Worm (Caenorhabditis elegans) whole organism, late embryonic: ENCODE results near the gene cyp-35A3.

Experiments
- T23F11.4 ChIP-seq: fragments of 200-800 bp; sonication (Bioruptor generic); optimal IDR thresholded peaks from 2 replicates; lab custom pipeline; 2018; ENCODE audit warnings: mild to moderate bottlenecking, missing genetic modification characterization, missing compliant biosample characterization
- ama-1 ChIP-seq: fragments of 150-350 bp; optimal IDR thresholded peaks from 2 replicates; lab custom pipeline; 2014
- ceh-45 ChIP-seq: fragments of 200-800 bp; sonication (Bioruptor generic); IDR thresholded peaks from 2 replicates; pipeline ENCODE4 v1.3.6; 2022; ENCODE audit warnings: missing genetic modification reagents, missing genetic modification characterization, missing compliant biosample characterization
- ceh-6 ChIP-seq: fragments of 200-800 bp; sonication (Bioruptor generic); optimal IDR thresholded peaks from 2 replicates; lab custom pipeline; 2018; ENCODE audit warnings: mild to moderate bottlenecking, missing genetic modification characterization, missing compliant biosample characterization
- dmd-4 ChIP-seq: sonication (generic microtip); optimal IDR thresholded peaks from 2 replicates; lab custom pipeline; 2016; ENCODE audit warnings: borderline replicate concordance, missing genetic modification characterization, missing compliant biosample characterization
- madf-2 ChIP-seq: sonication (generic microtip); optimal IDR thresholded peaks from 2 replicates; lab custom pipeline; 2017; ENCODE audit warnings: missing genetic modification characterization, missing compliant biosample characterization
- nhr-232 ChIP-seq: sonication (generic microtip); optimal IDR thresholded peaks from 2 replicates; lab custom pipeline; 2016; ENCODE audit warnings: missing genetic modification characterization, missing compliant biosample characterization
- odd-2 ChIP-seq: sonication (generic microtip); optimal IDR thresholded peaks from 2 replicates; lab custom pipeline; 2017; ENCODE audit warnings: antibody characterized with exemption, mild to moderate bottlenecking, missing genetic modification characterization, missing compliant biosample characterization
- tbx-2 ChIP-seq: sonication (generic microtip); optimal IDR thresholded peaks from 2 replicates; lab custom pipeline; 2016; ENCODE audit warnings: missing genetic modification characterization, missing compliant biosample characterization
- tbx-7 ChIP-seq: sonication (generic microtip); optimal IDR thresholded peaks from 2 replicates; lab custom pipeline; 2016; ENCODE audit warnings: missing genotype, missing genetic modification characterization, missing compliant biosample characterization

DNA sequence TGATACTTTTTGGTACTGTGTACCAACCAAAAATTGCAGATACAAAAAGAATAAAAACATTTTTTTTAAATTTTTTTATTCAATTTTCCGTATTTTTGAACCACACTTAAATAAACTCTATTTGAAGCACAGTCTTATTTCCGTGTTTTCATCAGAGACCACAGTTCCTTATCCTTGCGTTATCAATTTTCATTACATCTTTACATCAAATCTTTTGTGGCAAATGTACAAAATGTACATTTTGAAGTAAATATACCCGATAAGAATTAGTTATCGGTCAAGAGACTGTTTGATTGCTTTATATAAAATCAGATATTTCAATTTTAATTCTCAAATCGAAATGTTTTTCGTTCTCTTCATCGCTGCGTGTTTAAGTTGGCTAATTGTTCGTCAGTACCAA is at the start of gene cyp-35A3:
- TF ChIP-seq tbx-7 (tag; lab: Kevin White, UChicago) (no peak), nhr-232 (no peak), ceh-6 (GFP tag; lab: Kevin White, UChicago) (no peak), tbx-2 (no peak), ama-1 (lab: Kevin White, UChicago) (no peak), odd-2 (no peak), ceh-45 (GFP tag; lab: Robert Waterston, UW) (no peak), dmd-4 (tag; lab: Kevin White, UChicago) (no peak), T23F11.4 (GFP tag; lab: Kevin White, UChicago) (no peak), madf-2 (no peak)
